Fruit fly (Drosophila melanogaster) S2 (cell line): ENCODE results near the gene Cat.

Experiments used
- CG8478 ChIP-seq: fragments of >200 bp; optimal IDR thresholded peaks from 2 replicates; lab custom pipeline; 2018
- CTCF ChIP-seq, 2 experiments: fragments of >200 bp; optimal IDR thresholded peaks; 2 replicates each; lab custom pipeline; 2018

Gene Cat

dm6 chr3L:18840370-18841007 is 18.1 kb downstream of the Cat start:
- TF ChIP-seq CG8478 (lab: Kevin White, UChicago) = no peak
- no peak for TF ChIP-seq CTCF (optimal IDR thresholded peaks at IDR 0.05; lab: Kevin White, UChicago)

dm6 chr3L:18841269-18841668 is 18.9 kb downstream of the Cat start:
- TF ChIP-seq CG8478 (lab: Kevin White, UChicago) (no peak), CTCF (optimal IDR thresholded peaks at IDR 0.05; lab: Kevin White, UChicago) (peak in 1 of 2 experiments; percentile 46)

dm6 chr3L:18842236-18842635 is 19.8 kb downstream of the Cat start:
- TF ChIP-seq CG8478 (lab: Kevin White, UChicago) (no peak), CTCF (optimal IDR thresholded peaks at IDR 0.05; lab: Kevin White, UChicago) (peak; percentile 53 to 61)

- TF ChIP-seq CG8478 (lab: Kevin White, UChicago) (no peak), CTCF (optimal IDR thresholded peaks at IDR 0.05; lab: Kevin White, UChicago) (no peak)
Observed at dm6 chr3L:18845833-18846232, 23.4 kb downstream of the Cat start.

dm6 chr3L:18846233-18846271 is 23.6 kb downstream of the Cat start, which contains the start of gene Indy:
Indy (minus strand) TSS chr3L:18846267.
- TF ChIP-seq CTCF (optimal IDR thresholded peaks at IDR 0.05; lab: Kevin White, UChicago) (no peak), CG8478 (lab: Kevin White, UChicago) (no peak)

dm6 chr3L:18846272-18846741 is 23.9 kb downstream of the Cat start:
- TF ChIP-seq CTCF (optimal IDR thresholded peaks at IDR 0.05; lab: Kevin White, UChicago) (no peak), CG8478 (lab: Kevin White, UChicago) (no peak)

- TF ChIP-seq CG8478 (lab: Kevin White, UChicago) (no peak), CTCF (optimal IDR thresholded peaks at IDR 0.05; lab: Kevin White, UChicago) (peak; percentile 93 to 98)
Observed at dm6 chr3L:18848436-18848835, 26.0 kb downstream of the Cat start.

- TF ChIP-seq CG8478 (lab: Kevin White, UChicago) = no peak
- no peak for TF ChIP-seq CTCF (optimal IDR thresholded peaks at IDR 0.05; lab: Kevin White, UChicago)
Observed at dm6 chr3L:18852223-18852622, 29.8 kb downstream of the Cat start.

- no peak for TF ChIP-seq CTCF (optimal IDR thresholded peaks at IDR 0.05; lab: Kevin White, UChicago)
Observed at dm6 chr3L:18853439-18853838, 31.0 kb downstream of the Cat start.

dm6 chr3L:18854412-18854811 is 32.0 kb downstream of the Cat start:
- TF ChIP-seq CTCF (optimal IDR thresholded peaks at IDR 0.05; lab: Kevin White, UChicago) = no peak
- TF ChIP-seq CG8478 (lab: Kevin White, UChicago) = no peak

- TF ChIP-seq CTCF (optimal IDR thresholded peaks at IDR 0.05; lab: Kevin White, UChicago) (no peak), CG8478 (lab: Kevin White, UChicago) (no peak)
Observed at dm6 chr3L:18860467-18860866, 38.1 kb downstream of the Cat start.

dm6 chr3L:18861893-18862292 is 39.5 kb downstream of the Cat start:
- TF ChIP-seq CTCF (optimal IDR thresholded peaks at IDR 0.05; lab: Kevin White, UChicago) = no peak
- no peak for TF ChIP-seq CG8478 (lab: Kevin White, UChicago)

- TF ChIP-seq CTCF (optimal IDR thresholded peaks at IDR 0.05; lab: Kevin White, UChicago) (no peak), CG8478 (lab: Kevin White, UChicago) (no peak)
Observed at dm6 chr3L:18863327-18863726, 40.9 kb downstream of the Cat start, which contains the start of gene CG6865. CG6865 (plus strand) TSS chr3L:18863647.

dm6 chr3L:18865447-18866367 is 43.3 kb downstream of the Cat start, which contains the start of gene CG14074:
CG14074 (plus strand) TSS chr3L:18866225.
- TF ChIP-seq CG8478 (lab: Kevin White, UChicago) (no peak), CTCF (optimal IDR thresholded peaks at IDR 0.05; lab: Kevin White, UChicago) (no peak)

dm6 chr3L:18867521-18867920 is 45.1 kb downstream of the Cat start, which contains the start of gene Dysb:
Dysb (plus strand) TSS chr3L:18867771.
- TF ChIP-seq CG8478 (lab: Kevin White, UChicago) (no peak), CTCF (optimal IDR thresholded peaks at IDR 0.05; lab: Kevin White, UChicago) (no peak)
